Fruit fly (Drosophila melanogaster) whole organism, embryonic: Measurements from ENCODE around the gene Bruce.

Source experiments
- Ada2b ChIP-seq: fragments of 200-800 bp; sonication (Bioruptor generic); IDR thresholded peaks from 2 replicates; pipeline ENCODE4 v1.3.6; 2022; ENCODE audit warnings: missing biosample characterization, missing genetic modification characterization
- B-H2 ChIP-seq: fragments of 200-800 bp; sonication (Bioruptor generic); optimal IDR thresholded peaks from 2 replicates; lab custom pipeline; 2018; ENCODE audit warnings: missing biosample characterization, mild to moderate bottlenecking, missing genetic modification characterization
- CG10267 ChIP-seq: fragments of 200-800 bp; sonication (Bioruptor generic); optimal IDR thresholded peaks from 2 replicates; lab custom pipeline; 2018; ENCODE audit warnings: missing biosample characterization, mild to moderate bottlenecking, missing genetic modification characterization, moderate library complexity
- CG10274 ChIP-seq: fragments of 200-800 bp; sonication (Bioruptor generic); optimal IDR thresholded peaks from 3 replicates; lab custom pipeline; 2017; ENCODE audit warnings: missing biosample characterization, mild to moderate bottlenecking, missing genetic modification characterization
- CG10366 ChIP-seq: fragments of 200-800 bp; sonication (Bioruptor generic); IDR thresholded peaks from 2 replicates; pipeline ENCODE4 v1.3.6; 2022; ENCODE audit warnings: missing biosample characterization, missing genetic modification characterization
- CG14965 ChIP-seq: fragments of 200-800 bp; sonication (Bioruptor generic); optimal IDR thresholded peaks from 2 replicates; lab custom pipeline; 2016; ENCODE audit warnings: missing biosample characterization, missing genetic modification characterization, borderline replicate concordance
- CG17186 ChIP-seq: fragments of 200-800 bp; sonication (Bioruptor generic); optimal IDR thresholded peaks from 3 replicates; lab custom pipeline; 2017; ENCODE audit warnings: missing biosample characterization, missing genetic modification reagents, missing genetic modification characterization
- CG17802 ChIP-seq: fragments of 200-800 bp; sonication (Bioruptor generic); optimal IDR thresholded peaks from 2 replicates; lab custom pipeline; 2018; ENCODE audit warnings: missing biosample characterization, mild to moderate bottlenecking, missing genetic modification characterization, moderate library complexity
- CG18262 ChIP-seq: fragments of 200-800 bp; optimal IDR thresholded peaks from 3 replicates; lab custom pipeline; 2019; ENCODE audit warnings: missing biosample characterization, mild to moderate bottlenecking, missing genetic modification characterization, moderate library complexity
- CG1832 ChIP-seq: fragments of 200-800 bp; sonication (Bioruptor generic); optimal IDR thresholded peaks from 2 replicates; lab custom pipeline; 2017; ENCODE audit warnings: missing biosample characterization, mild to moderate bottlenecking, missing genetic modification characterization, inconsistent platforms
- CG2202 ChIP-seq: fragments of 200-800 bp; sonication (Bioruptor generic); optimal IDR thresholded peaks from 2 replicates; lab custom pipeline; 2018; ENCODE audit warnings: missing biosample characterization, mild to moderate bottlenecking, missing genetic modification characterization
- CG33213 ChIP-seq: fragments of 200-800 bp; sonication (Bioruptor generic); optimal IDR thresholded peaks from 3 replicates; lab custom pipeline; 2016; ENCODE audit warnings: missing biosample characterization, missing genetic modification characterization
- CG33557 ChIP-seq: fragments of 200-800 bp; sonication (Bioruptor generic); optimal IDR thresholded peaks from 2 replicates; lab custom pipeline; 2019; ENCODE audit warnings: missing biosample characterization, mild to moderate bottlenecking, missing genetic modification characterization, moderate library complexity
- CG3407 ChIP-seq: fragments of 200-800 bp; sonication (Bioruptor generic); optimal IDR thresholded peaks from 2 replicates; lab custom pipeline; 2018; ENCODE audit warnings: missing biosample characterization, mild to moderate bottlenecking, missing genetic modification characterization
- CG6254 ChIP-seq: fragments of 200-800 bp; sonication (Bioruptor generic); optimal IDR thresholded peaks from 3 replicates; lab custom pipeline; 2017; ENCODE audit warnings: mild to moderate bottlenecking, missing biosample characterization, missing genetic modification reagents, missing genetic modification characterization
- CG6689 ChIP-seq: fragments of 200-800 bp; sonication (Bioruptor generic); IDR thresholded peaks from 2 replicates; pipeline ENCODE4 v1.3.6; 2022; ENCODE audit warnings: missing biosample characterization, missing genetic modification characterization
- CG8359 ChIP-seq: fragments of 200-800 bp; sonication (Bioruptor generic); optimal IDR thresholded peaks from 2 replicates; lab custom pipeline; 2017; ENCODE audit warnings: missing biosample characterization, mild to moderate bottlenecking, missing genetic modification characterization, borderline replicate concordance
- CG9609 ChIP-seq: fragments of 200-800 bp; sonication (Bioruptor generic); optimal IDR thresholded peaks from 3 replicates; lab custom pipeline; 2016; ENCODE audit warnings: missing biosample characterization, missing genetic modification characterization
- CoRest ChIP-seq: fragments of 200-800 bp; sonication (Bioruptor generic); optimal IDR thresholded peaks from 3 replicates; lab custom pipeline; 2018; ENCODE audit warnings: missing biosample characterization, mild to moderate bottlenecking, missing genetic modification characterization, moderate library complexity
- Dip2 ChIP-seq: fragments of 200-800 bp; sonication (Bioruptor generic); IDR thresholded peaks from 2 replicates; pipeline ENCODE4 v1.3.6; 2022; ENCODE audit warnings: missing biosample characterization, missing genetic modification characterization
- Doc2 ChIP-seq: fragments of 200-800 bp; sonication (Bioruptor generic); IDR thresholded peaks from 2 replicates; pipeline ENCODE4 v1.3.6; 2022; ENCODE audit warnings: missing biosample characterization, missing genetic modification characterization
- Dref ChIP-seq: fragments of 200-800 bp; sonication (Bioruptor generic); IDR thresholded peaks from 2 replicates; pipeline ENCODE4 v1.3.6; 2022; ENCODE audit warnings: missing biosample characterization, missing genetic modification characterization
- HLH3B ChIP-seq: fragments of 200-800 bp; sonication (Bioruptor generic); IDR thresholded peaks from 2 replicates; pipeline ENCODE4 v1.3.6; 2022; ENCODE audit warnings: missing biosample characterization, missing genetic modification characterization
- HLH54F ChIP-seq: fragments of 200-800 bp; sonication (Bioruptor generic); optimal IDR thresholded peaks from 3 replicates; lab custom pipeline; 2016; ENCODE audit warnings: missing biosample characterization, missing genetic modification characterization
- HLHmδ ChIP-seq: fragments of 200-800 bp; sonication (Bioruptor generic); optimal IDR thresholded peaks from 2 replicates; lab custom pipeline; 2018; ENCODE audit warnings: missing biosample characterization, mild to moderate bottlenecking, missing genetic modification characterization, moderate library complexity
- Hmx ChIP-seq: fragments of 200-800 bp; sonication (Bioruptor generic); optimal IDR thresholded peaks from 2 replicates; lab custom pipeline; 2016; ENCODE audit warnings: missing biosample characterization, missing genetic modification characterization
- Lhr ChIP-seq: fragments of 200-800 bp; sonication (Bioruptor generic); optimal IDR thresholded peaks from 3 replicates; lab custom pipeline; 2017; ENCODE audit warnings: mild to moderate bottlenecking, missing biosample characterization, missing genetic modification reagents, missing genetic modification characterization
- MTF-1 ChIP-seq: fragments of 200-800 bp; sonication (Bioruptor generic); optimal IDR thresholded peaks from 2 replicates; lab custom pipeline; 2018; ENCODE audit warnings: missing biosample characterization, mild to moderate bottlenecking, missing genetic modification characterization, borderline replicate concordance
- NK7.1 ChIP-seq: fragments of 200-800 bp; sonication (Bioruptor generic); optimal IDR thresholded peaks from 3 replicates; lab custom pipeline; 2016; ENCODE audit warnings: missing biosample characterization, missing genetic modification characterization
- Usf ChIP-seq: fragments of 200-800 bp; sonication (Bioruptor generic); optimal IDR thresholded peaks from 2 replicates; lab custom pipeline; 2017; ENCODE audit warnings: missing genotype, missing biosample characterization, missing genetic modification characterization
- ato ChIP-seq: fragments of 200-800 bp; sonication (Bioruptor generic); IDR thresholded peaks from 2 replicates; pipeline ENCODE4 v1.3.6; 2022; ENCODE audit warnings: missing biosample characterization, missing genetic modification characterization; ENCODE audit not compliant: partially characterized antibody
- bigmax ChIP-seq: fragments of 200-800 bp; sonication (Bioruptor generic); optimal IDR thresholded peaks from 2 replicates; lab custom pipeline; 2018; ENCODE audit warnings: missing biosample characterization, mild to moderate bottlenecking, missing genetic modification characterization
- bowl ChIP-seq: fragments of 200-800 bp; sonication (Bioruptor generic); IDR thresholded peaks from 2 replicates; pipeline ENCODE4 v1.3.6; 2022; ENCODE audit warnings: missing biosample characterization, missing genetic modification characterization
- bsh ChIP-seq, 2 experiments: fragments of 200-800 bp; sonication (Bioruptor generic); optimal IDR thresholded peaks; 2 replicates each; lab custom pipeline; 2017 to 2018; ENCODE audit warnings: mild to moderate bottlenecking in 2 of 2, missing biosample characterization in 2 of 2, missing genetic modification characterization in 2 of 2, moderate library complexity in 1 of 2
- crp ChIP-seq, 2 experiments: fragments of 200-800 bp; sonication (Bioruptor generic); optimal IDR thresholded peaks; 2 replicates in 1 of 2; 3 replicates in 1 of 2; lab custom pipeline; 2017; ENCODE audit warnings: missing biosample characterization in 2 of 2, missing genetic modification characterization in 2 of 2, mild to moderate bottlenecking in 1 of 2, moderate library complexity in 1 of 2
- dan ChIP-seq: fragments of 200-800 bp; sonication (Bioruptor generic); IDR thresholded peaks from 2 replicates; pipeline ENCODE4 v1.3.6; 2022; ENCODE audit warnings: missing biosample characterization, missing genetic modification characterization
- danr ChIP-seq: fragments of 200-800 bp; sonication (Bioruptor generic); IDR thresholded peaks from 2 replicates; pipeline ENCODE4 v1.3.6; 2022; ENCODE audit warnings: missing biosample characterization, missing genetic modification characterization
- dati ChIP-seq: fragments of 200-800 bp; sonication (Bioruptor generic); IDR thresholded peaks from 2 replicates; pipeline ENCODE4 v1.3.6; 2022; ENCODE audit warnings: missing biosample characterization, missing genetic modification characterization
- ftz-f1 ChIP-seq: fragments of 200-800 bp; sonication (Bioruptor generic); optimal IDR thresholded peaks from 2 replicates; lab custom pipeline; 2016; ENCODE audit warnings: missing biosample characterization, missing genetic modification characterization
- gce ChIP-seq: fragments of 200-800 bp; sonication (Bioruptor generic); IDR thresholded peaks from 3 replicates; pipeline ENCODE4 v1.3.6; 2022; ENCODE audit warnings: missing biosample characterization, missing genetic modification characterization
- mld ChIP-seq: fragments of 200-800 bp; sonication (Bioruptor generic); IDR thresholded peaks from 3 replicates; pipeline ENCODE4 v1.3.6; 2022; ENCODE audit warnings: missing biosample characterization, missing genetic modification characterization; ENCODE audit not compliant: partially characterized antibody
- pb ChIP-seq: fragments of 200-800 bp; sonication (Bioruptor generic); optimal IDR thresholded peaks from 3 replicates; lab custom pipeline; 2016; ENCODE audit warnings: missing biosample characterization, missing genetic modification characterization
- peb ChIP-seq: fragments of 200-800 bp; sonication (Bioruptor generic); IDR thresholded peaks from 2 replicates; pipeline ENCODE4 v1.3.6; 2022; ENCODE audit warnings: missing biosample characterization, missing genetic modification characterization
- ranshi ChIP-seq: fragments of 200-800 bp; sonication (Bioruptor generic); IDR thresholded peaks from 2 replicates; pipeline ENCODE4 v1.3.6; 2022; ENCODE audit warnings: missing biosample characterization, missing genetic modification characterization
- slbo ChIP-seq: fragments of 200-800 bp; sonication (Bioruptor generic); IDR thresholded peaks from 2 replicates; pipeline ENCODE4 v1.3.6; 2022; ENCODE audit warnings: missing biosample characterization, missing genetic modification characterization
- so ChIP-seq: fragments of 200-800 bp; sonication (Bioruptor generic); IDR thresholded peaks from 3 replicates; pipeline ENCODE4 v1.3.6; 2022; ENCODE audit warnings: missing biosample characterization, missing genetic modification characterization
- sr ChIP-seq: fragments of 200-800 bp; sonication (Bioruptor generic); IDR thresholded peaks from 3 replicates; pipeline ENCODE4 v1.3.6; 2022; ENCODE audit warnings: missing biosample characterization, missing genetic modification characterization
- vvl ChIP-seq: fragments of 200-800 bp; sonication (Bioruptor generic); IDR thresholded peaks from 2 replicates; pipeline ENCODE4 v1.3.6; 2022; ENCODE audit warnings: missing biosample characterization, missing genetic modification characterization
- zen ChIP-seq: fragments of 200-800 bp; sonication (Bioruptor generic); optimal IDR thresholded peaks from 3 replicates; lab custom pipeline; 2018; ENCODE audit warnings: missing biosample characterization, mild to moderate bottlenecking, missing genetic modification characterization, moderate library complexity

Gene Bruce

dm6 chr3R:10350741-10351629 lies 19.8 kb upstream of the Bruce start (continued):
- TF ChIP-seq Hmx (GFP tag; lab: Kevin White, UChicago): peak; percentile 60
- peak; percentile 61 for TF ChIP-seq CG33557 (GFP tag; lab: Kevin White, UChicago)
- TF ChIP-seq ftz-f1 (GFP tag; lab: Kevin White, UChicago): peak; percentile 56
- TF ChIP-seq NK7.1 (GFP tag; lab: Kevin White, UChicago): peak; percentile 47
- TF ChIP-seq CG6689 (GFP tag; lab: Robert Waterston, UW): no peak
- TF ChIP-seq mld: no peak
- TF ChIP-seq CG33213: peak; percentile 34
- no peak for TF ChIP-seq Dref
- no peak for TF ChIP-seq Lhr
- peak; percentile 30 for TF ChIP-seq B-H2 (GFP tag; lab: Kevin White, UChicago)
- peak in 1 of 2 experiments; percentile 55 for TF ChIP-seq bsh (GFP tag; optimal IDR thresholded peaks at IDR 0.05; lab: Kevin White, UChicago)
- TF ChIP-seq Ada2b (GFP tag; lab: Robert Waterston, UW): no peak
- TF ChIP-seq vvl (GFP tag; lab: Robert Waterston, UW): no peak
- no peak for TF ChIP-seq peb (GFP tag; lab: Robert Waterston, UW)
- TF ChIP-seq ato (GFP tag; lab: Robert Waterston, UW): no peak
- TF ChIP-seq zen: peak; percentile 52
- TF ChIP-seq CoRest (tag; lab: Kevin White, UChicago): peak; percentile 91
- TF ChIP-seq CG17802 (tag; lab: Kevin White, UChicago): no peak
- TF ChIP-seq ranshi (GFP tag; lab: Robert Waterston, UW): no peak
- TF ChIP-seq dan (GFP tag; lab: Robert Waterston, UW): no peak
- peak; percentile 95 for TF ChIP-seq CG1832 (GFP tag; lab: Kevin White, UChicago)
- peak; percentile 27 for TF ChIP-seq CG2202
- peak in 1 of 2 experiments; percentile 3 for TF ChIP-seq crp (GFP tag; optimal IDR thresholded peaks at IDR 0.05; lab: Kevin White, UChicago)
- TF ChIP-seq CG3407: peak; percentile 48
- TF ChIP-seq Doc2 (GFP tag; lab: Robert Waterston, UW): no peak
- no peak for TF ChIP-seq CG17186
- TF ChIP-seq Usf (GFP tag; lab: Kevin White, UChicago): peak; percentile 74
- TF ChIP-seq CG6254: peak; percentile 28
- TF ChIP-seq CG18262 (tag; lab: Kevin White, UChicago): peak; percentile 75
- TF ChIP-seq HLH54F (GFP tag; lab: Kevin White, UChicago): peak; percentile 82
- TF ChIP-seq sr (GFP tag; lab: Robert Waterston, UW): no peak
- TF ChIP-seq CG14965: no peak
- TF ChIP-seq CG10366 (GFP tag; lab: Robert Waterston, UW): no peak
- peak; percentile 57 for TF ChIP-seq CG9609 (GFP tag; lab: Kevin White, UChicago)
- peak; percentile 93 for TF ChIP-seq HLHmδ (GFP tag; lab: Kevin White, UChicago)
- no peak for TF ChIP-seq slbo (GFP tag; lab: Robert Waterston, UW)
- peak; percentile 66 for TF ChIP-seq MTF-1 (GFP tag; lab: Kevin White, UChicago)
- TF ChIP-seq bigmax (GFP tag; lab: Kevin White, UChicago): no peak
- no peak for TF ChIP-seq danr (GFP tag; lab: Robert Waterston, UW)
- TF ChIP-seq pb (GFP tag; lab: Kevin White, UChicago): peak; percentile 41
- TF ChIP-seq bowl (GFP tag; lab: Robert Waterston, UW): no peak
- TF ChIP-seq dati (GFP tag; lab: Robert Waterston, UW): no peak
- no peak for TF ChIP-seq HLH3B
- no peak for TF ChIP-seq Dip2 (GFP tag; lab: Robert Waterston, UW)
- peak; percentile 6 for TF ChIP-seq CG8359 (GFP tag; lab: Kevin White, UChicago)
- peak; percentile 51 for TF ChIP-seq CG10274
- peak; percentile 67 for TF ChIP-seq CG10267 (tag; lab: Kevin White, UChicago)
- no peak for TF ChIP-seq so (GFP tag; lab: Robert Waterston, UW)
- TF ChIP-seq gce (GFP tag; lab: Robert Waterston, UW): no peak
